Fruit fly (Drosophila melanogaster): Measurements from ENCODE around the gene spn-D.

spn-D gene

DNA sequence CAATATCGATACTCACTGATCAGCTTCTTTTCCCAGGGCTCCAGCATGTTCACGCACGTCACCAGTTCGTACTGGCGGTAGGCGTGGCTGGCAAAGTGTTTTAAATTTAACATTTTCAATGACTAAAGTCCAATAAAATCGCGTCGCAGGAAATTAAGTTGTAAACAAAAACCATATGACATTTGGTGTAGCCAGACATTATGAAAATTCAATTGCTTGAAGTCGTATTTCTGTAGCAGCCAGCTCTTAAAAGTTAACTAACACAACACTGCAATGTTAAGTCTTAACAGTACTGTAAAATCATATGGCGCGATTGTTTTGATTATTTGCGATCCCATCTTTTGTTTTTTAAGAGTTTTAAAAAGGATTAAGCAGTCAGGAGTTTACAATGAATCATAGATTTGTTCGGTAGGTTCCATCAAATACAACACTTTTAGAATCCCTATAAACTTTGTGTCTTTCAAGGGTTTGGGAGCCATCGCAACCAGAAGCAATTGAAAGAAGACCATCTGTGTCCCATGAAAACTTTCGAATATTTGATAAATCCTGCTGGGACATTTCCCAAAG lies at the start of gene spn-D, which contains the start of gene CG34293:
Gene spn-D (plus strand): TSS at position 301 of the 567 bp plus-strand sequence.
Gene CG34293 (minus strand): TSS at position 160 of the 567 bp plus-strand sequence.
- no peak for TF ChIP-seq fd59A (GFP tag; optimal IDR thresholded peaks at IDR 0.05)
- no peak for TF ChIP-seq Eip93F (GFP tag; optimal IDR thresholded peaks at IDR 0.05)
- no peak for TF ChIP-seq Gug (GFP tag; IDR thresholded peaks at IDR 0.05)
- TF ChIP-seq CG11762 (GFP tag; optimal IDR thresholded peaks at IDR 0.05; ENCODE audit: insufficient read depth): no peak
- TF ChIP-seq Eip78C (GFP tag): no peak
- TF ChIP-seq CG3919 (GFP tag; optimal IDR thresholded peaks at IDR 0.05): no peak
- no peak for TF ChIP-seq CG6792 (GFP tag; optimal IDR thresholded peaks at IDR 0.05)
- no peak for TF ChIP-seq Met (GFP tag; optimal IDR thresholded peaks at IDR 0.05)
- TF ChIP-seq CG10631 (GFP tag; optimal IDR thresholded peaks at IDR 0.05): no peak
- TF ChIP-seq Ets21C (GFP tag; optimal IDR thresholded peaks at IDR 0.05): no peak
- TF ChIP-seq CG8632 (GFP tag; optimal IDR thresholded peaks at IDR 0.05): no peak
- no peak for TF ChIP-seq Blimp-1 (GFP tag; optimal IDR thresholded peaks at IDR 0.05)
- TF ChIP-seq Eip75B (GFP tag; optimal IDR thresholded peaks at IDR 0.05): no peak
- TF ChIP-seq Lpt (GFP tag; optimal IDR thresholded peaks at IDR 0.05): no peak
- no peak for TF ChIP-seq CG15336 (GFP tag; IDR thresholded peaks at IDR 0.05)

DNA sequence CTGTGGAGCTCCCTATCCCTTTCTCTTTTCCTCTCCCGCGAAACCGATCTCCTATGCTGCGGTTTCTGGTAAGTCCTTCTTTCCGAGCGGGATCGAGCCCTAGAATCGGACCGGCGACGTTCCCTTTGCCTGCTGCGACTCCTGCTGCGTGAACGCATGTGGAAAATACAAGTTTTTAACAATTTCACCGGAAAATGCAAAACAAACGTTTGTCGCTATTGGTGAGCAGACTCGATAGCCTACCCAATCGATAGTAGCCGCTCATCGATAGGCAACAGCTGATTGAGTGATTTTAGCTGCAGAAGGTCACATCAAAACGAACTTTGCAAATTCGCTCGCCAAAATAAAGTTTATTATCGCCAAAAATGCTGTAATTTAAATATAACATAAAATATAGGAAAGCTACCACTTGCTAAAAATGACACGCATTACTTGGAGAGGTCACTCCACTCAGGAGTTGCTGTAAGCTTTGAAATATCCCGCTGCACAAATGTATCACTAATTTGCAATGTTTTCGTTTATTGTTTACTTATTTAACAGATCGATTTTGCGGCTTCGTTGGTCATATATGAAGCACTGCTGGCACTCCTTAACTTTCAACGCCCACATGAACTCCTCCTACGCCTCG lies 48.9 kb upstream of the spn-D start, which contains the start of the genes CG6066 and CG5880:
Gene CG6066 (minus strand): TSS at position 243 of the 628 bp plus-strand sequence.
Gene CG5880 (plus strand): TSS at position 281 of the 628 bp plus-strand sequence.
- no peak for TF ChIP-seq CG6792 (GFP tag; optimal IDR thresholded peaks at IDR 0.05)
- TF ChIP-seq CG6276 (GFP tag; optimal IDR thresholded peaks at IDR 0.05): no peak
- no peak for TF ChIP-seq Sox102F (GFP tag; optimal IDR thresholded peaks at IDR 0.05)
- no peak for TF ChIP-seq CG10669 (GFP tag; optimal IDR thresholded peaks at IDR 0.05)
- TF ChIP-seq esn (GFP tag; optimal IDR thresholded peaks at IDR 0.05): peak; percentile 17
- TF ChIP-seq dsx (GFP tag; optimal IDR thresholded peaks at IDR 0.05; ENCODE audit: poor library complexity, severe bottlenecking): no peak

DNA sequence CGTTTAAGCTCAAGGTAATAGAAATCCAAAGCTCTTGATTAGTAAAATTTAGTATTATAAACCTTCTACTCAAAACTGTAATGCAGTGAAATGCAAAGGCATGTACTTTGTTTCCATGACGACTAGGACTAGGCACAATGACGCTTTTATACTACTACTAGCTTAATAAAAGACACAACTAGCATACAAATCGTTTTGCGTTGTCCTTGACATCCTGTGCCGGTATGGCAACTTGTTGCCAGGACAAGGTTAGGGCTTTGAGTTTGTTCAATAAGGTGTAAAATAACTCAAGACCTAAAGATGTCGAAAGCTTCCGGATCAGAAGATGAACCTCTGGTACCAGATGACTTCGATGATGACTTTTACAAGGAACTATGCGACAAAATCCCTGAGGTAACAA lies 47.2 kb upstream of the spn-D start, which contains the start of gene CG5882:
Gene CG5882 (plus strand): TSS at position 301 of the 400 bp plus-strand sequence.
- TF ChIP-seq Hr4 (GFP tag; optimal IDR thresholded peaks at IDR 0.05) (no peak), CG6276 (GFP tag; optimal IDR thresholded peaks at IDR 0.05) (no peak), topi (GFP tag; optimal IDR thresholded peaks at IDR 0.05) (no peak), esn (GFP tag; optimal IDR thresholded peaks at IDR 0.05) (no peak)

DNA sequence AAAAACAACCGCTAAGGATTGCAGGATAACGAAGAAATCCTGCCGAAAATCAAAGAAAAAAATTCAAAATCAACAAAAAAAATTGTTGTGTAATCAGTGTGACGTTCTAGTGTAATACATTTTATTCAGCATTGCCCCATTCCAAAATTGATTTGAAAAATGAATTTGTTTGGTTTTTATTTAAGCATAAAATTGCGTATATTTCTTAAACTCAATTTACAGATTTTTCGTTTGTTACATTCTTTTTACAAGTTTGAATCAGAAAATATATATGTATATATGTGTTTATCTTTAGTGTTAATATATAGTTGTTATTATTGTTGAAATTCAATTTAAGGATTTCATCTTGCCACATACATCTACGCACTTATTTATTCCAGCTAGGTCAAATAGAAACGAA lies 40.9 kb upstream of the spn-D start, which contains the start of gene CG6059:
Gene CG6059 (minus strand): TSS at position 101 of the 400 bp plus-strand sequence.
- TF ChIP-seq Smox (GFP tag; optimal IDR thresholded peaks at IDR 0.05): no peak
- no peak for TF ChIP-seq CG6276 (GFP tag; optimal IDR thresholded peaks at IDR 0.05)
- TF ChIP-seq CG11762 (GFP tag; optimal IDR thresholded peaks at IDR 0.05; ENCODE audit: insufficient read depth): no peak
- no peak for TF ChIP-seq Ets21C (GFP tag; optimal IDR thresholded peaks at IDR 0.05)
- TF ChIP-seq svp (GFP tag): no peak
- TF ChIP-seq spab (GFP tag; optimal IDR thresholded peaks at IDR 0.05): no peak
- TF ChIP-seq fd59A (GFP tag; optimal IDR thresholded peaks at IDR 0.05): no peak
- no peak for TF ChIP-seq cyc (GFP tag; optimal IDR thresholded peaks at IDR 0.05)
- no peak for TF ChIP-seq Met (GFP tag; optimal IDR thresholded peaks at IDR 0.05)
- TF ChIP-seq vri (GFP tag; optimal IDR thresholded peaks at IDR 0.05): no peak
- TF ChIP-seq ss (GFP tag; optimal IDR thresholded peaks at IDR 0.05): no peak
- no peak for TF ChIP-seq CG6163 (GFP tag; IDR thresholded peaks at IDR 0.05)
- no peak for TF ChIP-seq Eip93F (GFP tag; optimal IDR thresholded peaks at IDR 0.05)
- no peak for TF ChIP-seq fd85E (GFP tag; optimal IDR thresholded peaks at IDR 0.05)
- no peak for TF ChIP-seq dsx (GFP tag; optimal IDR thresholded peaks at IDR 0.05; ENCODE audit: poor library complexity, severe bottlenecking)
- TF ChIP-seq Sox14 (GFP tag; optimal IDR thresholded peaks at IDR 0.05): no peak
- TF ChIP-seq CG16779 (tag; optimal IDR thresholded peaks at IDR 0.05): no peak
- TF ChIP-seq net (GFP tag; optimal IDR thresholded peaks at IDR 0.05): no peak

Measured in whole organism, prepupa.